Worm (Caenorhabditis elegans) whole organism, L4 larva: ENCODE data around the gene ccch-1.

Source experiments
- R02D3.7 ChIP-seq: fragments of 150-350 bp; sonication (generic microtip); optimal IDR thresholded peaks from 3 replicates; lab custom pipeline; 2014; ENCODE audit warnings: missing biosample characterization, missing genetic modification characterization
- Y75B8A.6 ChIP-seq: fragments of 200-800 bp; sonication (Bioruptor generic); IDR thresholded peaks from 2 replicates; pipeline ENCODE4 v1.3.6; 2022; ENCODE audit warnings: missing genetic modification reagents, missing genetic modification characterization, missing compliant biosample characterization
- ZK546.5 ChIP-seq, 2 experiments: sonication (generic microtip); optimal IDR thresholded peaks; 2 replicates each; lab custom pipeline; 2017; ENCODE audit warnings: missing biosample characterization in 2 of 2, missing genetic modification characterization in 2 of 2
- ama-1 ChIP-seq: fragments of 150-350 bp; optimal IDR thresholded peaks from 2 replicates; lab custom pipeline; 2014; ENCODE audit warnings: inconsistent platforms, mixed read lengths
- fos-1 ChIP-seq: fragments of 150-350 bp; optimal IDR thresholded peaks from 2 replicates; lab custom pipeline; 2014; ENCODE audit warnings: missing biosample characterization, missing genetic modification characterization
- hlh-11 ChIP-seq: fragments of 200-800 bp; sonication (Bioruptor generic); optimal IDR thresholded peaks from 2 replicates; lab custom pipeline; 2018; ENCODE audit warnings: mild to moderate bottlenecking, missing genetic modification characterization, missing compliant biosample characterization
- lim-7 ChIP-seq: fragments of 200-800 bp; sonication (Bioruptor generic); IDR thresholded peaks from 2 replicates; pipeline ENCODE4 v1.3.6; 2022; ENCODE audit warnings: missing genetic modification characterization, missing compliant biosample characterization
- lin-13 ChIP-seq: fragments of 150-350 bp; optimal IDR thresholded peaks from 2 replicates; lab custom pipeline; 2014; ENCODE audit warnings: missing biosample characterization, missing genetic modification reagents, missing genetic modification characterization
- mdl-1 ChIP-seq, 2 experiments: fragments of 150-350 bp in 1 of 2; sonication (generic microtip) in 1 of 2; optimal IDR thresholded peaks; 2 replicates each; lab custom pipeline; 2014 to 2017; ENCODE audit warnings: missing biosample characterization in 2 of 2, missing genetic modification characterization in 2 of 2
- mdt-29 ChIP-seq: fragments of 200-800 bp; sonication (Bioruptor generic); IDR thresholded peaks from 2 replicates; pipeline ENCODE4 v1.3.6; 2022; ENCODE audit warnings: missing genetic modification reagents, missing genetic modification characterization, missing compliant biosample characterization
- nhr-28 ChIP-seq: fragments of 150-350 bp; optimal IDR thresholded peaks from 2 replicates; lab custom pipeline; 2014; ENCODE audit warnings: missing biosample characterization, missing genetic modification characterization
- nhr-77 ChIP-seq: fragments of 150-350 bp; optimal IDR thresholded peaks from 2 replicates; lab custom pipeline; 2014; ENCODE audit warnings: missing biosample characterization, missing genetic modification characterization
- unc-62 ChIP-seq, 3 experiments: fragments of 150-350 bp in 1 of 3; sonication (generic microtip); optimal IDR thresholded peaks in 2 of 3; peaks in 1 of 3; 1 replicate in 1 of 3; 2 replicates in 2 of 3; lab custom pipeline; 2014 to 2017; ENCODE audit warnings: missing biosample characterization in 3 of 3, missing genetic modification characterization in 3 of 3, missing genetic modification reagents in 3 of 3, missing genotype in 1 of 3
- ztf-11 ChIP-seq: fragments of 150-350 bp; optimal IDR thresholded peaks from 2 replicates; lab custom pipeline; 2014; ENCODE audit warnings: missing biosample characterization, missing genetic modification characterization

DNA sequence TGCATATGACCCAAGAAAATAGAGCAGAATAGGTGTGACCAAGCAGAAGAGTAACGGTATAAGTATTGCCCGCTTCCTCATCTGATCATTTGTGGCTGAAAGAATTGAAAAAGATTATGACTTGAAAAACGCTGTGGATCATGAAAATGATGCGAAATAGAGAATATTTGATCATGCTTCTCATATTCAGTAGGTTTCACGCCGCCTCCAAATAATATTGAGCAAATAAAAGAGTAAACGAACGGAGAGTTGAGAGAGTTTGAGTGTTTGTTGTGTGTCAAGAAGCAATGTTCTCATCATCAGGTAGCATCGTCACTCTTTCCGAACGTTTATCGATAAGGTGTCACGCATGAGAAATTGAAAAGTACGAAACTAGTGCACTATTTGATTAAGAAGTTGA, 31.3 kb upstream of the ccch-1 start, which contains the start of gene htrl-1:
- TF ChIP-seq lim-7 (GFP tag; lab: Robert Waterston, UW), result no peak
- no peak for TF ChIP-seq ama-1 (lab: Kevin White, UChicago)
- TF ChIP-seq nhr-77, result no peak
- TF ChIP-seq ztf-11 (tag; lab: Kevin White, UChicago), result no peak
- no peak for TF ChIP-seq Y75B8A.6 (GFP tag; lab: Robert Waterston, UW)
- TF ChIP-seq lin-13 (GFP tag; lab: Kevin White, UChicago), result no peak
- TF ChIP-seq mdl-1 (tag; optimal IDR thresholded peaks at IDR 0.05; lab: Kevin White, UChicago), result no peak
- TF ChIP-seq mdt-29, result no peak
- no peak for TF ChIP-seq nhr-28 (tag; lab: Kevin White, UChicago)
- no peak for TF ChIP-seq fos-1 (tag; lab: Kevin White, UChicago)
- no peak for TF ChIP-seq hlh-11 (tag; lab: Kevin White, UChicago)
- TF ChIP-seq R02D3.7, result no peak
- TF ChIP-seq ZK546.5 (tag; optimal IDR thresholded peaks at IDR 0.05; lab: Kevin White, UChicago), result no peak
- no peak for TF ChIP-seq unc-62 (GFP tag; optimal IDR thresholded peaks at IDR 0.05 in 1 of 2; lab: Kevin White, UChicago)
- TF ChIP-seq unc-62 (tag; optimal IDR thresholded peaks at IDR 0.05; lab: Kevin White, UChicago), result no peak
